Fruit fly (Drosophila melanogaster): ENCODE data around the gene CG32512.

CG32512 gene

DNA sequence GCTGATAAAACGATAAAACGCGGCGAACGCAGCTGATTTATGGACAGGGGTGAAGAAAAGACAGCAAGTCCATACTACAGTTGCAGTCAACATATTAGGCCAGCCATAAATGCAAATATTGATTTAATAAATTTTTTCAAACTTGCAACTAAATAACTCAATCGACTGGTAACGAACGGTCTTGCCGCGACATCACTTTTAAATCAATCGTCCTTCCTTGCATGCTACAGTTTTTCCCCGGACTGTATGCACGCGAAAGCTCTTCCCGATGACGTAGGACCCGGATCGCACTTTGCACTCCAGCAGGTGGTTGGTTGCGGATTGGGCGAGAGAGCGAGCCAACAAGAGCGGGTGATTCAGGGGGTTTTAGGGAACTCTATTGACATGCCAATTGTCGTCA lies 2.4 kb downstream of the CG32512 start (continued):
- no peak for TF ChIP-seq vfl (GFP tag; optimal IDR thresholded peaks at IDR 0.05)
- no peak for TF ChIP-seq CG6813 (GFP tag; optimal IDR thresholded peaks at IDR 0.05)
- TF ChIP-seq CG10321 (GFP tag; IDR thresholded peaks at IDR 0.05) = no peak
- no peak for TF ChIP-seq CG14014 (GFP tag; IDR thresholded peaks at IDR 0.05)
- peak; percentile 46; the same call in 2 of the 3 replicates for TF ChIP-seq row (GFP tag; IDR thresholded peaks at IDR 0.05)
- TF ChIP-seq Dref (GFP tag; IDR thresholded peaks at IDR 0.05) = no peak
- TF ChIP-seq bab2 (GFP tag; optimal IDR thresholded peaks at IDR 0.05) = no peak
- no peak for TF ChIP-seq CG3065 (GFP tag; optimal IDR thresholded peaks at IDR 0.05)
- TF ChIP-seq schlank (tag; optimal IDR thresholded peaks at IDR 0.05) = no peak
- TF ChIP-seq HLHmδ (GFP tag; optimal IDR thresholded peaks at IDR 0.05) = no peak
- peak; percentile 28; the same call in 1 of the 2 replicates for TF ChIP-seq CG10366 (GFP tag; IDR thresholded peaks at IDR 0.05)
- no peak; the same call in 1 of the 2 replicates for TF ChIP-seq Rx (GFP tag; IDR thresholded peaks at IDR 0.05)
- no peak for TF ChIP-seq TFAM (GFP tag; optimal IDR thresholded peaks at IDR 0.05)
- TF ChIP-seq Doc3 (GFP tag; IDR thresholded peaks at IDR 0.05; ENCODE audit: partially characterized antibody) = no peak
- no peak for TF ChIP-seq Xrp1 (GFP tag; IDR thresholded peaks at IDR 0.05)
- no peak for TF ChIP-seq Spps (tag; optimal IDR thresholded peaks at IDR 0.05)
- no peak for TF ChIP-seq Hmx (GFP tag; optimal IDR thresholded peaks at IDR 0.05)
- peak; percentile 30 for TF ChIP-seq CG15073 (GFP tag; optimal IDR thresholded peaks at IDR 0.05)
- TF ChIP-seq unpg (GFP tag; optimal IDR thresholded peaks at IDR 0.05) = no peak
- TF ChIP-seq fd96Cb (tag; optimal IDR thresholded peaks at IDR 0.05) = no peak
- TF ChIP-seq H15 (GFP tag; IDR thresholded peaks at IDR 0.05) = no peak
- TF ChIP-seq Med (GFP tag) = peak; percentile 78
- 0 out of 2 replicates have a peak, but pooled peaks have one; percentile 24 for TF ChIP-seq sob (GFP tag; IDR thresholded peaks at IDR 0.05)
- no peak for TF ChIP-seq CG1602 (GFP tag; optimal IDR thresholded peaks at IDR 0.05)
- TF ChIP-seq CG8281 (tag; optimal IDR thresholded peaks at IDR 0.05) = no peak
- 0 out of 3 replicates have a peak, but pooled peaks have one; percentile 6 for TF ChIP-seq CG7357 (GFP tag; IDR thresholded peaks at IDR 0.05)
- no peak for TF ChIP-seq NK7.1 (GFP tag; optimal IDR thresholded peaks at IDR 0.05)
- no peak for TF ChIP-seq mirr (GFP tag; optimal IDR thresholded peaks at IDR 0.05)
- TF ChIP-seq Fer2 (tag; optimal IDR thresholded peaks at IDR 0.05) = no peak
- no peak for TF ChIP-seq nau (GFP tag; optimal IDR thresholded peaks at IDR 0.05)
- TF ChIP-seq prd (optimal IDR thresholded peaks at IDR 0.05) = no peak
- peak; percentile 45; the same call in 1 of the 3 replicates for TF ChIP-seq prd (GFP tag; IDR thresholded peaks at IDR 0.05)
- TF ChIP-seq Awh (GFP tag; IDR thresholded peaks at IDR 0.05) = no peak
- TF ChIP-seq CG8944 (GFP tag; optimal IDR thresholded peaks at IDR 0.05) = no peak
- TF ChIP-seq Ets65A (GFP tag) = no peak
- no peak for TF ChIP-seq CG15514 (GFP tag; optimal IDR thresholded peaks at IDR 0.05)
- no peak for TF ChIP-seq Optix (GFP tag; IDR thresholded peaks at IDR 0.05)
- TF ChIP-seq eyg (GFP tag; optimal IDR thresholded peaks at IDR 0.05) = no peak
- no peak for TF ChIP-seq ind (GFP tag; optimal IDR thresholded peaks at IDR 0.05)
- no peak for TF ChIP-seq chn (GFP tag; optimal IDR thresholded peaks at IDR 0.05)
- no peak for TF ChIP-seq Mes4 (GFP tag; optimal IDR thresholded peaks at IDR 0.05)
- no peak for TF ChIP-seq YL-1 (GFP tag; optimal IDR thresholded peaks at IDR 0.05)
- TF ChIP-seq sr (GFP tag; IDR thresholded peaks at IDR 0.05) = no peak
- TF ChIP-seq CG12299 (tag; optimal IDR thresholded peaks at IDR 0.05) = no peak
- TF ChIP-seq trem (tag; optimal IDR thresholded peaks at IDR 0.05) = no peak
- no peak for TF ChIP-seq hb (GFP tag; IDR thresholded peaks at IDR 0.05; ENCODE audit: partially characterized antibody)
- TF ChIP-seq chif (GFP tag; optimal IDR thresholded peaks at IDR 0.05) = no peak
- TF ChIP-seq Ets97D (GFP tag; optimal IDR thresholded peaks at IDR 0.05) = no peak
- peak; percentile 18; the same call in 1 of the 2 replicates for TF ChIP-seq HLH3B (GFP tag; IDR thresholded peaks at IDR 0.05)
- no peak for TF ChIP-seq CG18262 (tag; optimal IDR thresholded peaks at IDR 0.05)
- TF ChIP-seq CG17612 (GFP tag; IDR thresholded peaks at IDR 0.05) = no peak
- TF ChIP-seq CG14441 (GFP tag; IDR thresholded peaks at IDR 0.05) = peak; percentile 30; the same call in 1 of the 2 replicates
- peak; percentile 15 for TF ChIP-seq CG11504 (tag; optimal IDR thresholded peaks at IDR 0.05)

All from whole organism, embryonic.